Worm (Caenorhabditis elegans) whole organism, mixed stage, embryonic: Measurements from ENCODE around the gene Y13C8A.1.

Experiments used
- ceh-43 ChIP-seq: fragments of 200-800 bp; sonication (Bioruptor generic); optimal IDR thresholded peaks from 2 replicates; lab custom pipeline; 2018; ENCODE audit warnings: mild to moderate bottlenecking, missing genetic modification characterization, moderate library complexity, missing compliant biosample characterization
- mep-1 ChIP-seq: fragments of 150-350 bp; optimal IDR thresholded peaks from 2 replicates; lab custom pipeline; 2017; ENCODE audit warnings: missing biosample characterization, missing genetic modification reagents, missing genetic modification characterization, inconsistent platforms
- nhr-12 ChIP-seq: fragments of 150-350 bp; optimal IDR thresholded peaks from 2 replicates; lab custom pipeline; 2014; ENCODE audit warnings: missing biosample characterization, missing genetic modification characterization
- nhr-28 ChIP-seq: fragments of 150-350 bp; optimal IDR thresholded peaks from 2 replicates; lab custom pipeline; 2014; ENCODE audit warnings: missing biosample characterization, missing genetic modification characterization
- nhr-76 ChIP-seq: sonication (generic microtip); optimal IDR thresholded peaks from 2 replicates; lab custom pipeline; 2017; ENCODE audit warnings: missing biosample characterization, missing genetic modification characterization
- ztf-11 ChIP-seq: fragments of 150-350 bp; optimal IDR thresholded peaks from 2 replicates; lab custom pipeline; 2014; ENCODE audit warnings: missing biosample characterization, missing genetic modification characterization

DNA sequence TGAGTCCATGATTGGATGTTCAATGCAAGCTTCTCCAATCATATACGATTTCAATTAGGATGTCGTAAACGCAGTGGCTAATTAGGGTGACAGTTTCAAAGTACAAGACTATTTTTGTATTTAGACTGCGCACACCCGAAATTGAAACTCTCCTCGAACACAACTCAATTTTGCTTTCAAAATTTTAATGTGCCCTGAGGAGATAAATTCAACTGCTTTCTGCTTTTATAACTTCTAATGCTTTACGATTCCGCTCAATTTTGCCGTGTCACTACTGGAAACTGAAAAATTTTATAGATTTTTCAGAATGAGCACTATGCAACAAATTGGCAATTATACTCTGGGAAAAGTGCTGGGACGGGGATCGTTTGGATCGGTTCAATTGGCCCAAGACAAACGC is 11.1 kb downstream of the Y13C8A.1 start, which contains the start of gene F39F10.2:
- TF ChIP-seq mep-1 (no peak), nhr-28 (no peak), ceh-43 (GFP tag; lab: Kevin White, UChicago) (no peak), nhr-12 (no peak), nhr-76 (tag; lab: Kevin White, UChicago) (no peak), ztf-11 (tag; lab: Kevin White, UChicago) (no peak)
